Worm (Caenorhabditis elegans) whole organism, early embryonic: Measurements from ENCODE around the gene srsx-11.

Experiments
- F13C5.2 ChIP-seq: sonication (generic microtip); optimal IDR thresholded peaks from 2 replicates; lab custom pipeline; 2017; ENCODE audit warnings: mild to moderate bottlenecking, missing genetic modification characterization, inconsistent platforms, missing compliant biosample characterization
- aly-1 ChIP-seq: sonication (generic microtip); optimal IDR thresholded peaks from 2 replicates; lab custom pipeline; 2016; ENCODE audit warnings: missing genetic modification characterization, missing compliant biosample characterization
- ama-1 ChIP-seq: fragments of 150-350 bp; optimal IDR thresholded peaks from 2 replicates; lab custom pipeline; 2014
- ets-7 ChIP-seq: sonication (generic microtip); optimal IDR thresholded peaks from 2 replicates; lab custom pipeline; 2016; ENCODE audit warnings: missing genotype, missing genetic modification characterization, missing compliant biosample characterization
- flt-1 ChIP-seq: fragments of 200-800 bp; sonication (Bioruptor generic); IDR thresholded peaks from 2 replicates; pipeline ENCODE4 v1.3.6; 2022; ENCODE audit warnings: missing genetic modification characterization, missing compliant biosample characterization
- hmg-4 ChIP-seq: fragments of 200-800 bp; sonication (Bioruptor generic); optimal IDR thresholded peaks from 2 replicates; lab custom pipeline; 2018; ENCODE audit warnings: mild to moderate bottlenecking, missing genetic modification characterization, missing compliant biosample characterization
- hnd-1 ChIP-seq: sonication (generic microtip); optimal IDR thresholded peaks from 2 replicates; lab custom pipeline; 2016; ENCODE audit warnings: missing genetic modification characterization, missing compliant biosample characterization
- sea-1 ChIP-seq: fragments of 200-800 bp; sonication (Bioruptor generic); conservative IDR thresholded peaks from 2 replicates; pipeline ENCODE4 v1.3.6; 2022; ENCODE audit warnings: missing genetic modification characterization, missing compliant biosample characterization
- tbx-11 ChIP-seq: fragments of 200-800 bp; sonication (Bioruptor generic); IDR thresholded peaks from 2 replicates; pipeline ENCODE4 v1.3.6; 2022; ENCODE audit warnings: missing genetic modification characterization, missing compliant biosample characterization

ce11 chrV:4960686-4961085 is 18.3 kb downstream of the srsx-11 start:
- TF ChIP-seq ama-1 (lab: Kevin White, UChicago) = no peak
- TF ChIP-seq tbx-11 (GFP tag; lab: Robert Waterston, UW) = no peak
- TF ChIP-seq sea-1 (GFP tag; lab: Robert Waterston, UW) = no peak
- TF ChIP-seq F13C5.2 (tag; lab: Kevin White, UChicago) = no peak
- no peak for TF ChIP-seq hmg-4 (GFP tag; lab: Kevin White, UChicago)
- no peak for TF ChIP-seq hnd-1 (tag; lab: Kevin White, UChicago)
- TF ChIP-seq flt-1 (GFP tag; lab: Robert Waterston, UW) = no peak
- TF ChIP-seq aly-1 (tag; lab: Kevin White, UChicago) = no peak
- TF ChIP-seq ets-7 (tag; lab: Kevin White, UChicago) = no peak
